Worm (Caenorhabditis elegans) whole organism, L1 larva: Measurements from ENCODE around the gene C15C8.7.

Source experiments
- C04F5.9 ChIP-seq: sonication (generic microtip); optimal IDR thresholded peaks from 2 replicates; lab custom pipeline; 2016; ENCODE audit warnings: missing genetic modification characterization, missing compliant biosample characterization
- C16A3.4 ChIP-seq: fragments of 150-350 bp; optimal IDR thresholded peaks from 2 replicates; lab custom pipeline; 2014; ENCODE audit warnings: missing biosample characterization, missing genetic modification characterization
- F16B12.6 ChIP-seq: fragments of 150-350 bp; optimal IDR thresholded peaks from 2 replicates; lab custom pipeline; 2014; ENCODE audit warnings: missing biosample characterization, missing genetic modification characterization
- Y116A8C.19 ChIP-seq: sonication (generic microtip); optimal IDR thresholded peaks from 2 replicates; lab custom pipeline; 2016; ENCODE audit warnings: missing compliant biosample characterization, missing genetic modification characterization, borderline replicate concordance
- aha-1 ChIP-seq: fragments of 150-350 bp; optimal IDR thresholded peaks from 2 replicates; lab custom pipeline; 2014; ENCODE audit warnings: missing biosample characterization, missing genetic modification characterization
- alr-1 ChIP-seq: fragments of 200-800 bp; sonication (Bioruptor generic); optimal IDR thresholded peaks from 2 replicates; lab custom pipeline; 2018; ENCODE audit warnings: borderline replicate concordance, mild to moderate bottlenecking, missing genetic modification characterization, missing compliant biosample characterization
- ama-1 ChIP-seq: fragments of 150-350 bp; optimal IDR thresholded peaks from 2 replicates; lab custom pipeline; 2014
- ceh-8 ChIP-seq: fragments of 200-800 bp; sonication (Bioruptor generic); optimal IDR thresholded peaks from 2 replicates; lab custom pipeline; 2018; ENCODE audit warnings: mild to moderate bottlenecking, missing genetic modification characterization, moderate library complexity, missing compliant biosample characterization
- ceh-82 ChIP-seq, 3 experiments: fragments of 150-350 bp in 1 of 3; sonication (generic microtip) in 2 of 3; optimal IDR thresholded peaks; 2 replicates each; lab custom pipeline; 2014 to 2017; ENCODE audit warnings: missing biosample characterization in 3 of 3, missing genetic modification characterization in 3 of 3
- ces-1 ChIP-seq: fragments of 150-350 bp; optimal IDR thresholded peaks from 2 replicates; lab custom pipeline; 2014; ENCODE audit warnings: missing biosample characterization, missing genetic modification reagents, missing genetic modification characterization
- dpl-1 ChIP-seq, 3 experiments: fragments of 150-350 bp in 2 of 3; sonication (generic microtip) in 1 of 3; optimal IDR thresholded peaks; 2 replicates each; lab custom pipeline; 2014 to 2017; ENCODE audit warnings: missing biosample characterization in 3 of 3, missing genetic modification characterization in 3 of 3, missing genetic modification reagents in 3 of 3
- egl-13 ChIP-seq: sonication (generic microtip); optimal IDR thresholded peaks from 2 replicates; lab custom pipeline; 2016; ENCODE audit warnings: missing genotype, missing genetic modification reagents, missing genetic modification characterization, missing compliant biosample characterization
- elt-2 ChIP-seq: sonication (generic microtip); optimal IDR thresholded peaks from 2 replicates; lab custom pipeline; 2016; ENCODE audit warnings: missing genetic modification characterization, mild to moderate bottlenecking, inconsistent platforms, missing compliant biosample characterization, missing genetic modification reagents
- elt-3 ChIP-seq, 6 experiments: fragments of 150-350 bp in 1 of 6; sonication (generic microtip); optimal IDR thresholded peaks; 2 replicates each; lab custom pipeline; 2017 to 2018; ENCODE audit warnings: missing biosample characterization in 6 of 6, missing genetic modification characterization in 6 of 6, inconsistent platforms in 1 of 6
- fkh-10 ChIP-seq: sonication (generic microtip); optimal IDR thresholded peaks from 2 replicates; lab custom pipeline; 2017; ENCODE audit warnings: missing biosample characterization, missing genetic modification reagents, missing genetic modification characterization
- fkh-4 ChIP-seq: sonication (generic microtip); optimal IDR thresholded peaks from 2 replicates; lab custom pipeline; 2016; ENCODE audit warnings: missing compliant biosample characterization, missing genetic modification characterization, borderline replicate concordance
- fkh-8 ChIP-seq: sonication (generic microtip); optimal IDR thresholded peaks from 2 replicates; lab custom pipeline; 2016; ENCODE audit warnings: mild to moderate bottlenecking, missing genetic modification characterization, missing compliant biosample characterization
- fos-1 ChIP-seq: fragments of 150-350 bp; optimal IDR thresholded peaks from 2 replicates; lab custom pipeline; 2014; ENCODE audit warnings: missing biosample characterization, missing genetic modification characterization
- grh-1 ChIP-seq: fragments of 200-800 bp; sonication (Bioruptor generic); IDR thresholded peaks from 2 replicates; pipeline ENCODE4 v1.3.6; 2022; ENCODE audit warnings: missing genetic modification reagents, missing genetic modification characterization, missing compliant biosample characterization
- hlh-17 ChIP-seq: fragments of 200-800 bp; sonication (Bioruptor generic); optimal IDR thresholded peaks from 2 replicates; lab custom pipeline; 2018; ENCODE audit warnings: missing genetic modification characterization, mild to moderate bottlenecking, missing compliant biosample characterization, moderate library complexity, borderline replicate concordance
- hlh-4 ChIP-seq: sonication (generic microtip); optimal IDR thresholded peaks from 2 replicates; lab custom pipeline; 2016; ENCODE audit warnings: mild to moderate bottlenecking, missing genetic modification characterization, missing compliant biosample characterization
- hpl-2 ChIP-seq: fragments of 150-350 bp; optimal IDR thresholded peaks from 2 replicates; lab custom pipeline; 2014; ENCODE audit warnings: missing biosample characterization, missing genetic modification reagents, missing genetic modification characterization
- jun-1 ChIP-seq: fragments of 150-350 bp; optimal IDR thresholded peaks from 2 replicates; lab custom pipeline; 2014; ENCODE audit warnings: missing biosample characterization, missing genetic modification reagents, missing genetic modification characterization
- lin-14 ChIP-seq: fragments of 200-800 bp; sonication (Bioruptor generic); optimal IDR thresholded peaks from 2 replicates; lab custom pipeline; 2018; ENCODE audit warnings: mild to moderate bottlenecking, missing genetic modification characterization, moderate library complexity, missing compliant biosample characterization
- lin-35 ChIP-seq, 2 experiments: fragments of 150-350 bp; optimal IDR thresholded peaks; 2 replicates each; lab custom pipeline; 2014; ENCODE audit warnings: missing biosample characterization in 2 of 2, missing genetic modification characterization in 2 of 2, missing genetic modification reagents in 2 of 2
- lin-39 ChIP-seq: fragments of 150-350 bp; optimal IDR thresholded peaks from 2 replicates; lab custom pipeline; 2014; ENCODE audit warnings: missing biosample characterization, missing genetic modification reagents, missing genetic modification characterization
- lsy-2 ChIP-seq, 2 experiments: fragments of 150-350 bp; optimal IDR thresholded peaks; 2 replicates each; lab custom pipeline; 2014; ENCODE audit warnings: missing biosample characterization in 2 of 2, missing genetic modification characterization in 2 of 2
- mab-9 ChIP-seq: fragments of 200-800 bp; sonication (Bioruptor generic); IDR thresholded peaks from 2 replicates; pipeline ENCODE4 v1.3.6; 2022; ENCODE audit warnings: missing genetic modification reagents, missing genetic modification characterization, missing compliant biosample characterization
- mdl-1 ChIP-seq, 2 experiments: fragments of 150-350 bp; optimal IDR thresholded peaks; 2 replicates each; lab custom pipeline; 2014 to 2017; ENCODE audit warnings: missing biosample characterization in 2 of 2, missing genetic modification characterization in 2 of 2, inconsistent platforms in 1 of 2
- mef-2 ChIP-seq: fragments of 150-350 bp; optimal IDR thresholded peaks from 2 replicates; lab custom pipeline; 2014; ENCODE audit warnings: missing biosample characterization, missing genetic modification characterization
- nhr-12 ChIP-seq: sonication (generic microtip); optimal IDR thresholded peaks from 2 replicates; lab custom pipeline; 2017; ENCODE audit warnings: missing biosample characterization, missing genetic modification characterization
- nhr-19 ChIP-seq: fragments of 200-800 bp; sonication (Bioruptor generic); conservative IDR thresholded peaks from 2 replicates; pipeline ENCODE4 v1.3.6; 2022; ENCODE audit warnings: missing genetic modification characterization, missing compliant biosample characterization
- nhr-20 ChIP-seq: sonication (generic microtip); optimal IDR thresholded peaks from 2 replicates; lab custom pipeline; 2016; ENCODE audit warnings: mild to moderate bottlenecking, missing genetic modification characterization, missing compliant biosample characterization
- nhr-28 ChIP-seq: fragments of 150-350 bp; optimal IDR thresholded peaks from 2 replicates; lab custom pipeline; 2014; ENCODE audit warnings: missing biosample characterization, missing genetic modification characterization
- nhr-77 ChIP-seq: fragments of 150-350 bp; optimal IDR thresholded peaks from 2 replicates; lab custom pipeline; 2014; ENCODE audit warnings: missing biosample characterization, missing genetic modification characterization
- nhr-90 ChIP-seq: sonication (generic microtip); optimal IDR thresholded peaks from 2 replicates; lab custom pipeline; 2016; ENCODE audit warnings: mild to moderate bottlenecking, missing genetic modification characterization, missing compliant biosample characterization; ENCODE audit not compliant: poor library complexity
- pag-3 ChIP-seq: sonication (generic microtip); optimal IDR thresholded peaks from 2 replicates; lab custom pipeline; 2017; ENCODE audit warnings: missing genetic modification characterization, mild to moderate bottlenecking, missing compliant biosample characterization, antibody characterized with exemption, borderline replicate concordance; ENCODE audit not compliant: insufficient read depth
- pax-3 ChIP-seq: fragments of 200-800 bp; sonication (Bioruptor generic); optimal IDR thresholded peaks from 2 replicates; lab custom pipeline; 2018; ENCODE audit warnings: mild to moderate bottlenecking, missing genetic modification characterization, moderate library complexity, missing compliant biosample characterization
- rnt-1 ChIP-seq: sonication (generic microtip); optimal IDR thresholded peaks from 2 replicates; lab custom pipeline; 2016; ENCODE audit warnings: mild to moderate bottlenecking, missing genetic modification characterization, moderate library complexity, missing compliant biosample characterization
- skn-1 ChIP-seq: fragments of 150-350 bp; optimal IDR thresholded peaks from 2 replicates; lab custom pipeline; 2014; ENCODE audit warnings: missing biosample characterization, missing genetic modification characterization
- snu-23 ChIP-seq: sonication (generic microtip); optimal IDR thresholded peaks from 2 replicates; lab custom pipeline; 2016; ENCODE audit warnings: missing genetic modification characterization, missing compliant biosample characterization
- sptf-1 ChIP-seq: fragments of 150-350 bp; optimal IDR thresholded peaks from 2 replicates; lab custom pipeline; 2014; ENCODE audit warnings: missing biosample characterization, missing genetic modification characterization
- sup-37 ChIP-seq: fragments of 200-800 bp; sonication (Bioruptor generic); optimal IDR thresholded peaks from 2 replicates; lab custom pipeline; 2018; ENCODE audit warnings: mild to moderate bottlenecking, missing genetic modification characterization, missing compliant biosample characterization
- tbx-2 ChIP-seq: sonication (generic microtip); optimal IDR thresholded peaks from 2 replicates; lab custom pipeline; 2016; ENCODE audit warnings: missing genetic modification characterization, missing compliant biosample characterization
- tlp-1 ChIP-seq: fragments of 150-350 bp; optimal IDR thresholded peaks from 2 replicates; lab custom pipeline; 2014; ENCODE audit warnings: missing biosample characterization, missing genetic modification characterization
- unc-30 ChIP-seq: sonication (generic microtip); optimal IDR thresholded peaks from 2 replicates; lab custom pipeline; 2017; ENCODE audit warnings: missing biosample characterization, missing genetic modification characterization
- unc-62 ChIP-seq: fragments of 150-350 bp; optimal IDR thresholded peaks from 2 replicates; lab custom pipeline; 2014; ENCODE audit warnings: missing biosample characterization, missing genetic modification reagents, missing genetic modification characterization
- unc-98 ChIP-seq: fragments of 200-800 bp; sonication (Bioruptor generic); IDR thresholded peaks from 2 replicates; pipeline ENCODE4 v1.3.6; 2022; ENCODE audit warnings: missing genetic modification characterization, missing compliant biosample characterization
- xbp-1 ChIP-seq: sonication (generic microtip); optimal IDR thresholded peaks from 2 replicates; lab custom pipeline; 2016; ENCODE audit warnings: missing genetic modification characterization, missing compliant biosample characterization
- zag-1 ChIP-seq: fragments of 150-350 bp; optimal IDR thresholded peaks from 2 replicates; lab custom pipeline; 2014; ENCODE audit warnings: missing biosample characterization, missing genetic modification characterization
- zip-4 ChIP-seq: fragments of 200-800 bp; sonication (Bioruptor generic); optimal IDR thresholded peaks from 2 replicates; lab custom pipeline; 2018; ENCODE audit warnings: mild to moderate bottlenecking, missing genetic modification characterization, moderate library complexity, missing compliant biosample characterization

C15C8.7 gene

DNA sequence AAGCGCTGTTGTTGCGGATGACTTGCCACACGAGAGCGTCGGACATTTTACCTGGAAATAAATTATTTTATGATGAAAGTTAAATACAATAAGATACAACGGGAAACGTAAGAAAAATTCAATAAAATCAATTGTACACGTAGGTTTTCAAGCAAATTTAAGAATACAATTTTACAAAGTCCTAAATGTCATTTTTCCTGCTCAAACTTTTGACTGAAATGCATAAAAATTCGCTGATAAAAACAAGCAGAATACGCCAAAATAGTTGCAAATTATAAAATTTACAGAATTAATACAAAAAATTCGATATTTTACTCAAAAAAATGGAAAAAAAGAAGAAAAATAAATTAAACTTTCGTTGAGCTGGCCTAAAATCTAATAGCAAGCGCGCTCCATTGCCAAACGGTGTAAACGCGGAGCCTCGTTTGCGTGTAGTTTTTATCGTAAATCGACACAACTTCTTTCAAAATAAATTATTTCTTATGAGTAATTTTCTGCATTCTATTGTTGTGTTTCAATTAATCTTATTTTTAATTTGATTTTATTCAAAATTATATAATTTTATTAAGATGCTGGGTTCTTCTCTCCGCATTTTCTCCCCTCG lies 16.7 kb downstream of the C15C8.7 start, which contains the start of the genes rpl-28 and mrpl-49 (continued):
- TF ChIP-seq zip-4 (peak; percentile 1), snu-23 (GFP tag; lab: Kevin White, UChicago) (peak; percentile 93), mab-9 (GFP tag; lab: Robert Waterston, UW) (0 out of 2 replicates have a peak, but pooled peaks have one; percentile 8), fkh-8 (tag; lab: Kevin White, UChicago) (peak; percentile 94), aha-1 (tag; lab: Kevin White, UChicago) (no peak), lin-39 (tag; lab: Kevin White, UChicago) (peak; percentile 78), zag-1 (peak; percentile 48), unc-98 (GFP tag; lab: Robert Waterston, UW) (no peak), C04F5.9 (tag; lab: Kevin White, UChicago) (peak; percentile 61), unc-62 (GFP tag; lab: Kevin White, UChicago) (no peak), mef-2 (tag; lab: Kevin White, UChicago) (peak; percentile 29), fkh-4 (no peak), lin-35 (GFP tag; optimal IDR thresholded peaks at IDR 0.05; lab: Kevin White, UChicago) (peak; percentile 85 to 92), nhr-19 (peak; percentile 86), rnt-1 (tag; lab: Kevin White, UChicago) (peak; percentile 84), unc-30 (tag; lab: Kevin White, UChicago) (no peak), lin-14 (GFP tag; lab: Kevin White, UChicago) (peak; percentile 95), nhr-90 (tag; lab: Kevin White, UChicago) (peak; percentile 82), fos-1 (peak; percentile 84), tbx-2 (peak; percentile 83), F16B12.6 (peak; percentile 62), sup-37 (no peak), sptf-1 (tag; lab: Kevin White, UChicago) (no peak), jun-1 (tag; lab: Kevin White, UChicago) (peak; percentile 71), ama-1 (lab: Kevin White, UChicago) (no peak), fkh-10 (peak; percentile 42), ceh-82 (tag; optimal IDR thresholded peaks at IDR 0.05; lab: Kevin White, UChicago) (peak; percentile 92 to 93 (median 93)), pag-3 (tag; lab: Kevin White, UChicago) (no peak), xbp-1 (tag; lab: Kevin White, UChicago) (peak; percentile 89), mdl-1 (tag; optimal IDR thresholded peaks at IDR 0.05; lab: Kevin White, UChicago) (peak in 1 of 2 experiments; percentile 88), alr-1 (tag; lab: Kevin White, UChicago) (peak; percentile 1), C16A3.4 (tag; lab: Kevin White, UChicago) (peak; percentile 95), pax-3 (peak; percentile 86), skn-1 (tag; lab: Kevin White, UChicago) (peak; percentile 93), nhr-20 (tag; lab: Kevin White, UChicago) (peak; percentile 92), tlp-1 (tag; lab: Kevin White, UChicago) (no peak), ces-1 (GFP tag; lab: Kevin White, UChicago) (no peak), elt-3 (tag; optimal IDR thresholded peaks at IDR 0.05; lab: Kevin White, UChicago) (peak in 4 of 6 experiments; percentile 51 to 92 (median 70)), ceh-8 (GFP tag; lab: Kevin White, UChicago) (peak; percentile 56), Y116A8C.19 (tag; lab: Kevin White, UChicago) (no peak), egl-13 (tag; lab: Kevin White, UChicago) (peak; percentile 65), grh-1 (GFP tag; lab: Robert Waterston, UW) (peak; percentile 72), hlh-4 (tag; lab: Kevin White, UChicago) (no peak), elt-2 (tag; lab: Kevin White, UChicago) (peak; percentile 33), nhr-77 (tag; lab: Kevin White, UChicago) (peak; percentile 82), nhr-12 (tag; lab: Kevin White, UChicago) (no peak), dpl-1 (GFP tag; optimal IDR thresholded peaks at IDR 0.05; lab: Kevin White, UChicago) (peak; percentile 80 to 87 (median 83)), nhr-28 (tag; lab: Kevin White, UChicago) (no peak), hpl-2 (GFP tag; lab: Kevin White, UChicago) (peak; percentile 23), hlh-17 (no peak), lsy-2 (tag; optimal IDR thresholded peaks at IDR 0.05; lab: Kevin White, UChicago) (peak; percentile 91 to 94)
